Worm (Caenorhabditis elegans): ENCODE results near the gene Y111B2A.21.

DNA sequence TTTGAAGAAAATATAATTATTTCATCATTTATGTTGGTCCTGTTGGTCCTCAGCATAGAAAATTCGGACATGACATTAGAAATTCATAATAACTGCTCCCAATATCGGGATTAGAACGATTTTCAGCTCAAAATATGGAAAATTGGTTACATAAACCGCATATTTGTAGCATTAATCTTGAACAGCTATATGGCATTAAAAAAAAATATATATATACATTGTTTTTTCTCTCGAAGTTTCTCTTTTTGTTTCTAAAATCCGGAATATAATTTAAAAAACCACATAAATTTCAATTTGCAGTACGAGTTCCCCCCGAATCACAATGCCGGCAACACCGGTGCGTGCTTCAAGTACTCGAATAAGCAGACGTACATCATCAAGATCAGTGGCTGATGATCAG lies 32.0 kb upstream of the Y111B2A.21 start, which contains the start of gene ssl-1:
- TF ChIP-seq cey-2 (tag; optimal IDR thresholded peaks at IDR 0.05; ENCODE audit: borderline replicate concordance, insufficient read depth) (no peak), lin-38 (GFP tag; IDR thresholded peaks at IDR 0.05) (no peak), daf-12 (tag; optimal IDR thresholded peaks at IDR 0.05) (no peak), ztf-11 (tag; optimal IDR thresholded peaks at IDR 0.05) (no peak), lin-39 (tag; optimal IDR thresholded peaks at IDR 0.05) (no peak), nhr-10 (tag; optimal IDR thresholded peaks at IDR 0.05) (no peak), hlh-30 (tag; optimal IDR thresholded peaks at IDR 0.05; ENCODE audit: insufficient read depth) (no peak), aha-1 (tag) (no peak), lin-29 (GFP tag; IDR thresholded peaks at IDR 0.05) (no peak), daf-19 (GFP tag; conservative IDR thresholded peaks at IDR 0.05) (no peak)

Measured in whole organism, L4 larva.